Fruit fly (Drosophila melanogaster) whole organism, embryonic: ENCODE results near the gene ova.

Experiments
- Bgb ChIP-seq: fragments of 200-800 bp; sonication (Bioruptor generic); IDR thresholded peaks from 2 replicates; pipeline ENCODE4 v1.3.6; 2022; ENCODE audit warnings: missing biosample characterization, missing genetic modification characterization; ENCODE audit not compliant: partially characterized antibody
- Blimp-1 ChIP-seq: fragments of 200-800 bp; sonication (Bioruptor generic); optimal IDR thresholded peaks from 3 replicates; lab custom pipeline; 2018; ENCODE audit warnings: missing biosample characterization, missing genetic modification characterization, mild to moderate bottlenecking, moderate library complexity, missing genetic modification reagents
- Bteb2 ChIP-seq: fragments of 200-800 bp; sonication (Bioruptor generic); optimal IDR thresholded peaks from 2 replicates; lab custom pipeline; 2016; ENCODE audit warnings: missing biosample characterization, missing genetic modification characterization
- CG12104 ChIP-seq: fragments of 200-800 bp; sonication (Bioruptor generic); optimal IDR thresholded peaks from 3 replicates; lab custom pipeline; 2016; ENCODE audit warnings: missing biosample characterization, missing genetic modification characterization
- CG12299 ChIP-seq: fragments of 200-800 bp; sonication (Bioruptor generic); optimal IDR thresholded peaks from 2 replicates; lab custom pipeline; 2018; ENCODE audit warnings: missing biosample characterization, mild to moderate bottlenecking, missing genetic modification characterization
- CG12391 ChIP-seq: fragments of 200-800 bp; sonication (Bioruptor generic); optimal IDR thresholded peaks from 3 replicates; lab custom pipeline; 2018; ENCODE audit warnings: missing biosample characterization, mild to moderate bottlenecking, missing genetic modification characterization, moderate library complexity
- CG12942 ChIP-seq: fragments of 200-800 bp; sonication (Bioruptor generic); optimal IDR thresholded peaks from 3 replicates; lab custom pipeline; 2016; ENCODE audit warnings: missing biosample characterization, missing genetic modification characterization
- CG14965 ChIP-seq: fragments of 200-800 bp; sonication (Bioruptor generic); optimal IDR thresholded peaks from 2 replicates; lab custom pipeline; 2016; ENCODE audit warnings: missing biosample characterization, missing genetic modification characterization, borderline replicate concordance
- CG17568 ChIP-seq: fragments of 200-800 bp; sonication (Bioruptor generic); optimal IDR thresholded peaks from 2 replicates; lab custom pipeline; 2018; ENCODE audit warnings: missing biosample characterization, mild to moderate bottlenecking, missing genetic modification characterization, moderate library complexity
- CG31441 ChIP-seq: fragments of 200-800 bp; sonication (Bioruptor generic); IDR thresholded peaks from 2 replicates; pipeline ENCODE4 v1.3.6; 2022; ENCODE audit warnings: missing biosample characterization, missing genetic modification characterization
- CG33557 ChIP-seq: fragments of 200-800 bp; sonication (Bioruptor generic); optimal IDR thresholded peaks from 2 replicates; lab custom pipeline; 2019; ENCODE audit warnings: missing biosample characterization, mild to moderate bottlenecking, missing genetic modification characterization, moderate library complexity
- CG34224 ChIP-seq: fragments of 200-800 bp; sonication (Bioruptor generic); IDR thresholded peaks from 3 replicates; pipeline ENCODE4 v1.3.6; 2022; ENCODE audit warnings: missing biosample characterization, missing genetic modification characterization; ENCODE audit not compliant: partially characterized antibody
- CG4424 ChIP-seq: fragments of 200-800 bp; sonication (Bioruptor generic); optimal IDR thresholded peaks from 3 replicates; lab custom pipeline; 2016; ENCODE audit warnings: missing biosample characterization, missing genetic modification characterization
- CG4730 ChIP-seq: fragments of 200-800 bp; sonication (Bioruptor generic); IDR thresholded peaks from 2 replicates; pipeline ENCODE4 v1.3.6; 2022; ENCODE audit warnings: missing biosample characterization, missing genetic modification characterization
- CG4820 ChIP-seq: fragments of 200-800 bp; sonication (Bioruptor generic); optimal IDR thresholded peaks from 3 replicates; lab custom pipeline; 2016; ENCODE audit warnings: missing biosample characterization, missing genetic modification characterization
- CG7357 ChIP-seq: fragments of 200-800 bp; sonication (Bioruptor generic); IDR thresholded peaks from 3 replicates; pipeline ENCODE4 v1.3.6; 2022; ENCODE audit warnings: missing biosample characterization, missing genetic modification characterization
- CG7786 ChIP-seq: fragments of 200-800 bp; sonication (Bioruptor generic); optimal IDR thresholded peaks from 2 replicates; lab custom pipeline; 2016; ENCODE audit warnings: missing biosample characterization, missing genetic modification characterization
- CG8388 ChIP-seq: fragments of 200-800 bp; sonication (Bioruptor generic); optimal IDR thresholded peaks from 2 replicates; lab custom pipeline; 2019; ENCODE audit warnings: missing biosample characterization, mild to moderate bottlenecking, missing genetic modification characterization, moderate library complexity
- Drgx ChIP-seq: fragments of 200-800 bp; sonication (Bioruptor generic); IDR thresholded peaks from 2 replicates; pipeline ENCODE4 v1.3.6; 2022; ENCODE audit warnings: missing biosample characterization, missing genetic modification characterization
- E2f1 ChIP-seq: fragments of 200-800 bp; sonication (Bioruptor generic); IDR thresholded peaks from 2 replicates; pipeline ENCODE4 v1.3.6; 2022; ENCODE audit warnings: missing biosample characterization, missing genetic modification characterization
- Eip74EF ChIP-seq, 2 experiments: fragments of 200-800 bp in 1 of 2; fragments of >200 bp in 1 of 2; sonication (Bioruptor generic) in 1 of 2; optimal IDR thresholded peaks; 2 replicates each; lab custom pipeline; 2017 to 2019; ENCODE audit warnings: missing biosample characterization in 2 of 2, missing genetic modification characterization in 2 of 2, mild to moderate bottlenecking in 1 of 2, moderate library complexity in 1 of 2
- Ets65A ChIP-seq: fragments of 200-800 bp; sonication (Bioruptor generic); peaks from one replicate; lab custom pipeline; 2016; ENCODE audit warnings: missing biosample characterization, missing genetic modification characterization
- Fer2 ChIP-seq: fragments of 200-800 bp; sonication (Bioruptor generic); optimal IDR thresholded peaks from 2 replicates; lab custom pipeline; 2018; ENCODE audit warnings: missing biosample characterization, mild to moderate bottlenecking, missing genetic modification characterization, moderate library complexity
- Fer3 ChIP-seq: fragments of 200-800 bp; sonication (Bioruptor generic); optimal IDR thresholded peaks from 2 replicates; lab custom pipeline; 2018; ENCODE audit warnings: missing biosample characterization, mild to moderate bottlenecking, missing genetic modification characterization, moderate library complexity
- HLH4C ChIP-seq: fragments of 200-800 bp; sonication (Bioruptor generic); IDR thresholded peaks from 3 replicates; pipeline ENCODE4 v1.3.6; 2022; ENCODE audit warnings: missing biosample characterization, missing genetic modification characterization; ENCODE audit not compliant: partially characterized antibody
- HmgZ ChIP-seq: fragments of 200-800 bp; sonication (Bioruptor generic); optimal IDR thresholded peaks from 2 replicates; lab custom pipeline; 2018; ENCODE audit warnings: missing biosample characterization, mild to moderate bottlenecking, missing genetic modification characterization
- Lpt ChIP-seq: fragments of >200 bp; optimal IDR thresholded peaks from 2 replicates; lab custom pipeline; 2018; ENCODE audit warnings: missing biosample characterization, missing genetic modification characterization
- MBD-R2 ChIP-seq: fragments of 200-800 bp; sonication (Bioruptor generic); IDR thresholded peaks from 2 replicates; pipeline ENCODE4 v1.3.6; 2022; ENCODE audit warnings: missing biosample characterization, missing genetic modification characterization
- Stat92E ChIP-seq, 3 experiments: fragments of >200 bp in 2 of 3; fragments of 200-800 bp in 1 of 3; sonication (Bioruptor generic) in 1 of 3; optimal IDR thresholded peaks; 2 replicates each; lab custom pipeline; 2017 to 2019; ENCODE audit warnings: missing biosample characterization in 3 of 3, missing genetic modification characterization in 3 of 3, mild to moderate bottlenecking in 1 of 3, moderate library complexity in 1 of 3
- Tbp ChIP-seq: fragments of >200 bp; optimal IDR thresholded peaks from 2 replicates; lab custom pipeline; 2018; ENCODE audit warnings: missing biosample characterization, missing genetic modification characterization
- Vsx1 ChIP-seq: fragments of 200-800 bp; sonication (Bioruptor generic); optimal IDR thresholded peaks from 2 replicates; lab custom pipeline; 2017; ENCODE audit warnings: missing biosample characterization, mild to moderate bottlenecking, missing genetic modification characterization, missing genetic modification reagents
- chm ChIP-seq: fragments of 200-800 bp; sonication (Bioruptor generic); IDR thresholded peaks from 2 replicates; pipeline ENCODE4 v1.3.6; 2022; ENCODE audit warnings: missing biosample characterization, missing genetic modification characterization
- corto ChIP-seq: fragments of 200-800 bp; sonication (Bioruptor generic); optimal IDR thresholded peaks from 2 replicates; lab custom pipeline; 2016; ENCODE audit warnings: missing biosample characterization, mild to moderate bottlenecking, missing genetic modification characterization, moderate library complexity
- crp ChIP-seq, 2 experiments: fragments of 200-800 bp; sonication (Bioruptor generic); optimal IDR thresholded peaks; 2 replicates in 1 of 2; 3 replicates in 1 of 2; lab custom pipeline; 2017; ENCODE audit warnings: missing biosample characterization in 2 of 2, missing genetic modification characterization in 2 of 2, mild to moderate bottlenecking in 1 of 2, moderate library complexity in 1 of 2
- en ChIP-seq: fragments of 200-800 bp; sonication (Bioruptor generic); optimal IDR thresholded peaks from 2 replicates; lab custom pipeline; 2016; ENCODE audit warnings: missing biosample characterization, missing genetic modification characterization
- ham ChIP-seq: fragments of 200-800 bp; sonication (Bioruptor generic); IDR thresholded peaks from 2 replicates; pipeline ENCODE4 v1.3.6; 2022; ENCODE audit warnings: missing biosample characterization, missing genetic modification characterization
- hth ChIP-seq: fragments of >200 bp; optimal IDR thresholded peaks from 2 replicates; lab custom pipeline; 2017; ENCODE audit warnings: inconsistent platforms
- kah ChIP-seq: fragments of 200-800 bp; sonication (Bioruptor generic); optimal IDR thresholded peaks from 2 replicates; lab custom pipeline; 2018; ENCODE audit warnings: missing biosample characterization, mild to moderate bottlenecking, missing genetic modification characterization
- ken ChIP-seq: fragments of 200-800 bp; sonication (Bioruptor generic); IDR thresholded peaks from 3 replicates; pipeline ENCODE4 v1.3.6; 2022; ENCODE audit warnings: missing biosample characterization, missing genetic modification characterization
- klu ChIP-seq: fragments of 200-800 bp; sonication (Bioruptor generic); IDR thresholded peaks from 2 replicates; pipeline ENCODE4 v1.3.6; 2022; ENCODE audit warnings: missing biosample characterization, missing genetic modification characterization
- maf-S ChIP-seq: fragments of 200-800 bp; sonication (Bioruptor generic); optimal IDR thresholded peaks from 2 replicates; lab custom pipeline; 2016; ENCODE audit warnings: missing biosample characterization, missing genetic modification characterization
- phol ChIP-seq: fragments of 200-800 bp; sonication (Bioruptor generic); optimal IDR thresholded peaks from 3 replicates; lab custom pipeline; 2018; ENCODE audit warnings: missing biosample characterization, mild to moderate bottlenecking, missing genetic modification characterization, moderate library complexity
- repo ChIP-seq: fragments of 200-800 bp; sonication (Bioruptor generic); optimal IDR thresholded peaks from 2 replicates; lab custom pipeline; 2016; ENCODE audit warnings: missing biosample characterization, missing genetic modification characterization
- slbo ChIP-seq: fragments of 200-800 bp; sonication (Bioruptor generic); IDR thresholded peaks from 2 replicates; pipeline ENCODE4 v1.3.6; 2022; ENCODE audit warnings: missing biosample characterization, missing genetic modification characterization
- tgo ChIP-seq: fragments of 200-800 bp; sonication (Bioruptor generic); IDR thresholded peaks from 3 replicates; pipeline ENCODE4 v1.3.6; 2022; ENCODE audit warnings: missing biosample characterization, missing genetic modification characterization
- tna ChIP-seq: fragments of 200-800 bp; sonication (Bioruptor generic); IDR thresholded peaks from 2 replicates; pipeline ENCODE4 v1.3.6; 2022; ENCODE audit warnings: missing biosample characterization, missing genetic modification characterization; ENCODE audit not compliant: partially characterized antibody
- toy ChIP-seq: fragments of 200-800 bp; sonication (Bioruptor generic); IDR thresholded peaks from 2 replicates; pipeline ENCODE4 v1.3.6; 2022; ENCODE audit warnings: missing biosample characterization, missing genetic modification characterization
- twi ChIP-seq: fragments of 200-800 bp; optimal IDR thresholded peaks from 2 replicates; lab custom pipeline; 2019; ENCODE audit warnings: missing biosample characterization, mild to moderate bottlenecking, missing genetic modification characterization, moderate library complexity
- vvl ChIP-seq: fragments of 200-800 bp; sonication (Bioruptor generic); IDR thresholded peaks from 2 replicates; pipeline ENCODE4 v1.3.6; 2022; ENCODE audit warnings: missing biosample characterization, missing genetic modification characterization
- wor ChIP-seq: fragments of 200-800 bp; sonication (Bioruptor generic); IDR thresholded peaks from 2 replicates; pipeline ENCODE4 v1.3.6; 2022; ENCODE audit warnings: missing biosample characterization, missing genetic modification characterization
- yki ChIP-seq: fragments of >200 bp; optimal IDR thresholded peaks from 3 replicates; lab custom pipeline; 2018

Gene ova

DNA sequence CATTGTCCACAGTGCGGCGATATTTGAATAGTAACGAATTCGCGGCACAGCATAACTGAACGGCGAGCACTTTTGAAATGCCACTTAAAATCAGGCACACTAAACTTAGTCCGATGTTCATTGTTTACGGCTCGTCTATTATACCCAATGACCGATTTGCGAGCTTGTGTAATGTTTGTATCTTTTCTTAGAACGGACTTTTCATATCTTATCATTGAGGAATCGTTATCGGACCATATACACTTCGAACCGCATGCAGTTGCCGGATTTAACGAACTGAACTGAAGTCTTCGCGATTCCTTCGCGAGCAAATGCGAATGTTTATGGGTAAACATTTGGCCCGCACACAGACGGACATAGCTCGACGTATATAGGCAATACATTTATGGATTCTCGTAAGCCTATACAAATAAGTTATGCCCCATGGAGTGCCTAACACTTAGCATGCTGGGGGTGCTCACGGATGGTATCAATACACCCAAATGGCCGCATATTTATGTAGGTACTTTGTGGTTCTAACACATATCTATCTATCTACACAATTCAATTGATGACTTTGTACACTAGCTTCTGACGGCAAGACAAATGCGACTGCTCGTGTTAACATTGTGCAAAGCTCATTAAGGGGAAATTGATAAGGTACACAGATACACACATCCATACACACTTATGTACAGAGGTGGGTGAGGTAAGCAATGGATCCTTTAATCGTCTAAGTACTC is 6.4 kb upstream of the ova start, which contains the start of gene mthl15:
Gene mthl15, minus strand, starts transcription at position 593 of the 722 bp plus-strand sequence.
- TF ChIP-seq CG4820 (GFP tag; lab: Kevin White, UChicago) (no peak), Eip74EF (GFP tag; optimal IDR thresholded peaks at IDR 0.05; lab: Kevin White, UChicago) (no peak), crp (GFP tag; optimal IDR thresholded peaks at IDR 0.05; lab: Kevin White, UChicago) (no peak), CG12104 (GFP tag; lab: Kevin White, UChicago) (no peak), Blimp-1 (GFP tag; lab: Kevin White, UChicago) (no peak), maf-S (GFP tag; lab: Kevin White, UChicago) (no peak), CG31441 (no peak), CG4730 (no peak), ham (GFP tag; lab: Robert Waterston, UW) (no peak), Tbp (GFP tag; lab: Kevin White, UChicago) (no peak), CG7786 (no peak), CG34224 (GFP tag; lab: Robert Waterston, UW) (no peak), HmgZ (tag; lab: Kevin White, UChicago) (peak; percentile 54), chm (GFP tag; lab: Robert Waterston, UW) (no peak), CG33557 (GFP tag; lab: Kevin White, UChicago) (peak; percentile 36), vvl (GFP tag; lab: Robert Waterston, UW) (no peak), klu (GFP tag; lab: Robert Waterston, UW) (no peak), tgo (GFP tag; lab: Robert Waterston, UW) (no peak), HLH4C (GFP tag; lab: Robert Waterston, UW) (0 out of 3 replicates have a peak, but pooled peaks have one; percentile 39), phol (tag; lab: Kevin White, UChicago) (no peak), Lpt (GFP tag; lab: Kevin White, UChicago) (no peak), kah (GFP tag; lab: Kevin White, UChicago) (no peak), CG14965 (GFP tag; lab: Kevin White, UChicago) (no peak), repo (GFP tag; lab: Kevin White, UChicago) (no peak), Fer3 (tag; lab: Kevin White, UChicago) (no peak), corto (GFP tag; lab: Kevin White, UChicago) (no peak), hth (lab: Kevin White, UChicago) (no peak), CG4424 (GFP tag; lab: Kevin White, UChicago) (no peak), wor (no peak), MBD-R2 (GFP tag; lab: Robert Waterston, UW) (no peak), Vsx1 (GFP tag; lab: Kevin White, UChicago) (no peak), Bgb (no peak), twi (tag; lab: Kevin White, UChicago) (no peak), slbo (GFP tag; lab: Robert Waterston, UW) (no peak), CG12942 (GFP tag; lab: Kevin White, UChicago) (no peak), Fer2 (tag; lab: Kevin White, UChicago) (no peak), Drgx (GFP tag; lab: Robert Waterston, UW) (no peak), Ets65A (GFP tag; lab: Kevin White, UChicago) (no peak), CG8388 (GFP tag; lab: Kevin White, UChicago) (no peak), Bteb2 (GFP tag; lab: Kevin White, UChicago) (no peak), E2f1 (GFP tag; lab: Robert Waterston, UW) (no peak), CG12391 (no peak), ken (GFP tag; lab: Robert Waterston, UW) (no peak), Stat92E (GFP tag; optimal IDR thresholded peaks at IDR 0.05; lab: Kevin White, UChicago) (no peak), CG7357 (no peak), toy (GFP tag; lab: Robert Waterston, UW) (no peak), CG17568 (GFP tag; lab: Kevin White, UChicago) (no peak), en (GFP tag; lab: Kevin White, UChicago) (no peak), yki (lab: Kevin White, UChicago) (no peak), CG12299 (tag; lab: Kevin White, UChicago) (peak; percentile 5), tna (GFP tag; lab: Robert Waterston, UW) (no peak)
